Worm (Caenorhabditis elegans) whole organism, young adult: ENCODE results near the gene F54F2.6.

Experiments
- C06A6.2 ChIP-seq: fragments of 200-800 bp; sonication (Bioruptor generic); conservative IDR thresholded peaks from 2 replicates; pipeline ENCODE4 v1.3.6; 2022; ENCODE audit warnings: missing genetic modification characterization, missing compliant biosample characterization
- F33H1.4 ChIP-seq: fragments of 200-800 bp; sonication (Bioruptor generic); IDR thresholded peaks from 2 replicates; pipeline ENCODE4 v1.3.6; 2022; ENCODE audit warnings: missing genetic modification reagents, missing genetic modification characterization, missing compliant biosample characterization
- F37B4.10 ChIP-seq: fragments of 200-800 bp; sonication (Bioruptor generic); IDR thresholded peaks from 2 replicates; pipeline ENCODE4 v1.3.6; 2022; ENCODE audit warnings: missing genetic modification characterization, missing compliant biosample characterization
- F49E8.2 ChIP-seq: sonication (generic microtip); optimal IDR thresholded peaks from 3 replicates; lab custom pipeline; 2017; ENCODE audit warnings: missing genetic modification characterization, mild to moderate bottlenecking, missing compliant biosample characterization, antibody characterized with exemption, moderate library complexity; ENCODE audit not compliant: insufficient read depth
- F57C9.4 ChIP-seq: sonication (generic microtip); optimal IDR thresholded peaks from 2 replicates; lab custom pipeline; 2017; ENCODE audit warnings: mild to moderate bottlenecking, missing genetic modification characterization, missing compliant biosample characterization
- K12H6.12 ChIP-seq: fragments of 200-800 bp; sonication (Bioruptor generic); optimal IDR thresholded peaks from 2 replicates; lab custom pipeline; 2018; ENCODE audit warnings: mild to moderate bottlenecking, missing genetic modification characterization, missing compliant biosample characterization
- Y56A3A.18 ChIP-seq: fragments of 200-800 bp; sonication (Bioruptor generic); IDR thresholded peaks from 2 replicates; pipeline ENCODE4 v1.3.6; 2022; ENCODE audit warnings: missing genetic modification reagents, missing genetic modification characterization, missing compliant biosample characterization
- Y95B8A.8 ChIP-seq: fragments of 200-800 bp; sonication (Bioruptor generic); IDR thresholded peaks from 2 replicates; pipeline ENCODE4 v1.3.6; 2022; ENCODE audit warnings: missing genetic modification reagents, missing genetic modification characterization, missing compliant biosample characterization
- akir-1 ChIP-seq: fragments of 200-800 bp; sonication (Bioruptor generic); optimal IDR thresholded peaks from 2 replicates; lab custom pipeline; 2018; ENCODE audit warnings: mild to moderate bottlenecking, missing genetic modification characterization, moderate library complexity, missing compliant biosample characterization
- aptf-2 ChIP-seq: fragments of 200-800 bp; sonication (Bioruptor generic); conservative IDR thresholded peaks from 2 replicates; pipeline ENCODE4 v1.3.6; 2022; ENCODE audit warnings: missing genetic modification reagents, missing genetic modification characterization, missing compliant biosample characterization
- aptf-3 ChIP-seq: fragments of 200-800 bp; sonication (Bioruptor generic); IDR thresholded peaks from 2 replicates; pipeline ENCODE4 v1.3.6; 2022; ENCODE audit warnings: missing genetic modification characterization, missing compliant biosample characterization
- athp-1 ChIP-seq: sonication (generic microtip); optimal IDR thresholded peaks from 2 replicates; lab custom pipeline; 2017; ENCODE audit warnings: mild to moderate bottlenecking, missing genetic modification characterization, missing compliant biosample characterization
- attf-5 ChIP-seq: fragments of 200-800 bp; sonication (Bioruptor generic); optimal IDR thresholded peaks from 2 replicates; lab custom pipeline; 2018; ENCODE audit warnings: mild to moderate bottlenecking, missing genetic modification characterization, missing compliant biosample characterization
- bed-1 ChIP-seq: fragments of 200-800 bp; sonication (Bioruptor generic); IDR thresholded peaks from 2 replicates; pipeline ENCODE4 v1.3.6; 2022; ENCODE audit warnings: missing genetic modification reagents, missing genetic modification characterization, missing compliant biosample characterization
- bed-2 ChIP-seq: fragments of 200-800 bp; sonication (Bioruptor generic); IDR thresholded peaks from 2 replicates; pipeline ENCODE4 v1.3.6; 2022; ENCODE audit warnings: missing genetic modification reagents, missing genetic modification characterization, missing compliant biosample characterization
- cebp-1 ChIP-seq, 2 experiments: fragments of 200-800 bp in 1 of 2; sonication (Bioruptor generic) in 1 of 2; sonication (generic microtip) in 1 of 2; IDR thresholded peaks in 1 of 2; optimal IDR thresholded peaks in 1 of 2; 2 replicates each; pipeline versions ENCODE4 v1.3.6 to Lab custom; 2017 to 2022; ENCODE audit warnings: missing compliant biosample characterization in 2 of 2, missing genetic modification characterization in 2 of 2, mild to moderate bottlenecking in 1 of 2, missing genetic modification reagents in 1 of 2, moderate library complexity in 1 of 2
- ceh-100 ChIP-seq: fragments of 200-800 bp; sonication (Bioruptor generic); IDR thresholded peaks from 2 replicates; pipeline ENCODE4 v1.3.6; 2022; ENCODE audit warnings: missing genetic modification reagents, missing genetic modification characterization, missing compliant biosample characterization
- ceh-27 ChIP-seq: fragments of 200-800 bp; sonication (Bioruptor generic); optimal IDR thresholded peaks from 2 replicates; lab custom pipeline; 2018; ENCODE audit warnings: mild to moderate bottlenecking, missing genetic modification characterization, moderate library complexity, missing compliant biosample characterization
- ceh-91 ChIP-seq: fragments of 200-800 bp; sonication (Bioruptor generic); IDR thresholded peaks from 2 replicates; pipeline ENCODE4 v1.3.6; 2022; ENCODE audit warnings: missing genetic modification reagents, missing genetic modification characterization, missing compliant biosample characterization
- dox-1 ChIP-seq: fragments of 200-800 bp; sonication (Bioruptor generic); IDR thresholded peaks from 2 replicates; pipeline ENCODE4 v1.3.6; 2022; ENCODE audit warnings: missing genetic modification reagents, missing genetic modification characterization, missing compliant biosample characterization
- dpl-1 ChIP-seq: fragments of 150-350 bp; optimal IDR thresholded peaks from 2 replicates; lab custom pipeline; 2014; ENCODE audit warnings: missing biosample characterization, missing genetic modification reagents, missing genetic modification characterization
- efl-1 ChIP-seq: fragments of 150-350 bp; optimal IDR thresholded peaks from 2 replicates; lab custom pipeline; 2014; ENCODE audit warnings: missing biosample characterization, missing genetic modification reagents, missing genetic modification characterization
- egrh-3 ChIP-seq: fragments of 200-800 bp; sonication (Bioruptor generic); IDR thresholded peaks from 2 replicates; pipeline ENCODE4 v1.3.6; 2022; ENCODE audit warnings: missing genetic modification reagents, missing genetic modification characterization, missing compliant biosample characterization
- ekl-4 ChIP-seq: fragments of 200-800 bp; sonication (Bioruptor generic); IDR thresholded peaks from 2 replicates; pipeline ENCODE4 v1.3.6; 2022; ENCODE audit warnings: missing genetic modification reagents, missing genetic modification characterization, missing compliant biosample characterization
- him-1 ChIP-seq: sonication (generic microtip); optimal IDR thresholded peaks from 2 replicates; lab custom pipeline; 2016; ENCODE audit warnings: missing genotype, missing genetic modification reagents, missing genetic modification characterization, missing compliant biosample characterization
- hmg-1.2 ChIP-seq: fragments of 200-800 bp; sonication (Bioruptor generic); IDR thresholded peaks from 2 replicates; pipeline ENCODE4 v1.3.6; 2022; ENCODE audit warnings: missing genetic modification reagents, missing genetic modification characterization, missing compliant biosample characterization
- lin-40 ChIP-seq: sonication (generic microtip); optimal IDR thresholded peaks from 2 replicates; lab custom pipeline; 2016; ENCODE audit warnings: missing genetic modification characterization, mild to moderate bottlenecking, missing compliant biosample characterization, missing genotype, missing genetic modification reagents
- lir-1 ChIP-seq: fragments of 200-800 bp; sonication (Bioruptor generic); conservative IDR thresholded peaks from 2 replicates; pipeline ENCODE4 v1.3.6; 2022; ENCODE audit warnings: missing genetic modification reagents, missing genetic modification characterization, missing compliant biosample characterization
- lsl-1 ChIP-seq: fragments of 200-800 bp; sonication (Bioruptor generic); optimal IDR thresholded peaks from 2 replicates; lab custom pipeline; 2018; ENCODE audit warnings: mild to moderate bottlenecking, missing genetic modification characterization, moderate library complexity, missing compliant biosample characterization
- madf-10 ChIP-seq: sonication (generic microtip); optimal IDR thresholded peaks from 2 replicates; lab custom pipeline; 2016; ENCODE audit warnings: mild to moderate bottlenecking, missing genetic modification characterization, missing compliant biosample characterization
- madf-3 ChIP-seq: fragments of 200-800 bp; sonication (Bioruptor generic); IDR thresholded peaks from 2 replicates; pipeline ENCODE4 v1.3.6; 2022; ENCODE audit warnings: missing genetic modification reagents, missing genetic modification characterization, missing compliant biosample characterization
- mel-28 ChIP-seq: sonication (generic microtip); optimal IDR thresholded peaks from 2 replicates; lab custom pipeline; 2016; ENCODE audit warnings: borderline replicate concordance, mild to moderate bottlenecking, missing genetic modification characterization, missing compliant biosample characterization
- nhr-90 ChIP-seq: sonication (generic microtip); optimal IDR thresholded peaks from 2 replicates; lab custom pipeline; 2016; ENCODE audit warnings: missing genotype, mild to moderate bottlenecking, missing genetic modification characterization, missing compliant biosample characterization
- rpc-1 ChIP-seq, 2 experiments: fragments of 150-350 bp in 1 of 2; sonication (generic microtip) in 1 of 2; optimal IDR thresholded peaks; 2 replicates each; lab custom pipeline; 2014 to 2018; ENCODE audit warnings: missing biosample characterization in 1 of 2, missing genetic modification characterization in 1 of 2, missing genetic modification reagents in 1 of 2, missing genotype in 1 of 2
- sdz-38 ChIP-seq: sonication (generic microtip); optimal IDR thresholded peaks from 2 replicates; lab custom pipeline; 2016; ENCODE audit warnings: missing genotype, missing genetic modification characterization, missing compliant biosample characterization
- sea-2 ChIP-seq: fragments of 200-800 bp; sonication (Bioruptor generic); IDR thresholded peaks from 2 replicates; pipeline ENCODE4 v1.3.6; 2022; ENCODE audit warnings: missing genetic modification characterization, missing compliant biosample characterization
- snpc-1.1 ChIP-seq: sonication (generic microtip); optimal IDR thresholded peaks from 2 replicates; lab custom pipeline; 2017; ENCODE audit warnings: missing genetic modification characterization, mild to moderate bottlenecking, missing compliant biosample characterization, antibody characterized with exemption, moderate library complexity, missing genotype, missing genetic modification reagents; ENCODE audit not compliant: insufficient read depth
- snpc-1.3 ChIP-seq: sonication (generic microtip); optimal IDR thresholded peaks from 2 replicates; lab custom pipeline; 2017; ENCODE audit warnings: missing genetic modification characterization, mild to moderate bottlenecking, missing compliant biosample characterization, antibody characterized with exemption, moderate library complexity, missing genotype, missing genetic modification reagents; ENCODE audit not compliant: insufficient read depth
- snpc-3.4 ChIP-seq: sonication (generic microtip); optimal IDR thresholded peaks from 2 replicates; lab custom pipeline; 2017; ENCODE audit warnings: missing genetic modification characterization, mild to moderate bottlenecking, missing compliant biosample characterization, antibody characterized with exemption, moderate library complexity, missing genotype, missing genetic modification reagents
- snpc-4 ChIP-seq, 5 experiments: fragments of 150-350 bp in 1 of 5; sonication (generic microtip) in 4 of 5; optimal IDR thresholded peaks; 2 replicates each; lab custom pipeline; 2014 to 2018; ENCODE audit warnings: missing genetic modification characterization in 5 of 5, missing biosample characterization in 3 of 5, antibody characterized with exemption in 2 of 5, mild to moderate bottlenecking in 2 of 5, missing compliant biosample characterization in 2 of 5, missing genotype in 2 of 5, moderate library complexity in 2 of 5, missing genetic modification reagents in 1 of 5
- tbp1 ChIP-seq: fragments of 200-800 bp; sonication (Bioruptor generic); optimal IDR thresholded peaks from 2 replicates; lab custom pipeline; 2018; ENCODE audit warnings: mild to moderate bottlenecking, missing genetic modification characterization, missing compliant biosample characterization
- unc-62 ChIP-seq: fragments of 150-350 bp; optimal IDR thresholded peaks from 2 replicates; lab custom pipeline; 2014; ENCODE audit warnings: missing biosample characterization, missing genetic modification reagents, missing genetic modification characterization
- zfh-2 ChIP-seq: fragments of 200-800 bp; sonication (Bioruptor generic); conservative IDR thresholded peaks from 2 replicates; pipeline ENCODE4 v1.3.6; 2022; ENCODE audit warnings: missing genetic modification reagents, missing genetic modification characterization, missing compliant biosample characterization
- zim-3 ChIP-seq: sonication (generic microtip); optimal IDR thresholded peaks from 2 replicates; lab custom pipeline; 2017; ENCODE audit warnings: mild to moderate bottlenecking, missing genetic modification characterization, moderate library complexity, missing compliant biosample characterization
- ztf-22 ChIP-seq: fragments of 200-800 bp; sonication (Bioruptor generic); optimal IDR thresholded peaks from 2 replicates; lab custom pipeline; 2018; ENCODE audit warnings: mild to moderate bottlenecking, missing genetic modification characterization, moderate library complexity, missing compliant biosample characterization
- ztf-3 ChIP-seq: fragments of 200-800 bp; sonication (Bioruptor generic); optimal IDR thresholded peaks from 2 replicates; lab custom pipeline; 2018; ENCODE audit warnings: mild to moderate bottlenecking, missing genetic modification characterization, missing compliant biosample characterization
- ztf-6 ChIP-seq: fragments of 200-800 bp; sonication (Bioruptor generic); IDR thresholded peaks from 2 replicates; pipeline ENCODE4 v1.3.6; 2022; ENCODE audit warnings: missing genetic modification reagents, missing genetic modification characterization, missing compliant biosample characterization

Gene F54F2.6

DNA sequence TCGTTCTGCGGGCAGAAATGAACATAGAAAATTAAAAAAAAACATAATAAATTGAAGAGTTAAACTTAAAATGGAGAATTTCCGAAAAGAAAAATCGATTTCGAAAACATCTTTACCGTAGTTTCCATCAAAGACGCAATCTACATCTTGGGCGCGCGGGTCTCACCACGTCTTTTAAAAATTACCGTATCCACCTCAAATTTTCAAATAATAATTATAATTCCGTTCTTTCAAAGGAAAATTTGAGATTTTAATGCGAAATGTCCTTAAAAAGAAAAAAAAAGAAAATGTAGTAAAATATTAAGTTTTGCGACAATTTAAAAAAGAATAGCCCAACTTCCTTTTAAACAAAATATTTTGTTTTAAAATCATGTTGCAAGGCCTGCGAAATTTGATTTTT, 37.4 kb downstream of the F54F2.6 start (continued):
- TF ChIP-seq cebp-1 (GFP tag; IDR thresholded peaks at IDR 0.05; lab: Robert Waterston, UW) (no peak), cebp-1 (tag; optimal IDR thresholded peaks at IDR 0.05; lab: Kevin White, UChicago) (no peak), attf-5 (GFP tag; lab: Kevin White, UChicago) (no peak), F33H1.4 (GFP tag; lab: Robert Waterston, UW) (peak; percentile 84), snpc-1.1 (tag; lab: Kevin White, UChicago) (no peak), Y95B8A.8 (GFP tag; lab: Robert Waterston, UW) (no peak), F37B4.10 (GFP tag; lab: Robert Waterston, UW) (no peak), snpc-3.4 (no peak), aptf-2 (GFP tag; lab: Robert Waterston, UW) (no peak), sdz-38 (tag; lab: Kevin White, UChicago) (no peak), ztf-22 (GFP tag; lab: Kevin White, UChicago) (no peak), snpc-1.3 (tag; lab: Kevin White, UChicago) (peak; percentile 51), C06A6.2 (GFP tag; lab: Robert Waterston, UW) (no peak), ekl-4 (no peak), dox-1 (GFP tag; lab: Robert Waterston, UW) (no peak), unc-62 (GFP tag; lab: Kevin White, UChicago) (no peak), sea-2 (GFP tag; lab: Robert Waterston, UW) (no peak), zim-3 (tag; lab: Kevin White, UChicago) (no peak), rpc-1 (optimal IDR thresholded peaks at IDR 0.05; lab: Kevin White, UChicago) (no peak), rpc-1 (tag; optimal IDR thresholded peaks at IDR 0.05; lab: Kevin White, UChicago) (no peak), madf-3 (no peak), ceh-100 (no peak), nhr-90 (tag; lab: Kevin White, UChicago) (no peak), him-1 (tag; lab: Kevin White, UChicago) (no peak), bed-2 (GFP tag; lab: Robert Waterston, UW) (no peak), efl-1 (GFP tag; lab: Kevin White, UChicago) (no peak), aptf-3 (GFP tag; lab: Robert Waterston, UW) (no peak), F49E8.2 (tag; lab: Kevin White, UChicago) (peak; percentile 3), egrh-3 (no peak), lir-1 (GFP tag; lab: Robert Waterston, UW) (no peak), K12H6.12 (no peak), ztf-3 (no peak), ceh-27 (GFP tag; lab: Kevin White, UChicago) (no peak), lin-40 (tag; lab: Kevin White, UChicago) (no peak), bed-1 (GFP tag; lab: Robert Waterston, UW) (no peak), akir-1 (GFP tag; lab: Kevin White, UChicago) (no peak), snpc-4 (GFP tag; optimal IDR thresholded peaks at IDR 0.05; lab: Kevin White, UChicago) (no peak), snpc-4 (tag; optimal IDR thresholded peaks at IDR 0.05; lab: Kevin White, UChicago) (no peak), madf-10 (tag; lab: Kevin White, UChicago) (no peak), ceh-91 (GFP tag; lab: Robert Waterston, UW) (peak; percentile 36; the same call in 1 of the 2 replicates), zfh-2 (GFP tag; lab: Robert Waterston, UW) (no peak), lsl-1 (peak; percentile 89), ztf-6 (GFP tag; lab: Robert Waterston, UW) (no peak), F57C9.4 (no peak), mel-28 (no peak), dpl-1 (no peak), tbp1 (peak; percentile 17), hmg-1.2 (GFP tag; lab: Robert Waterston, UW) (no peak), athp-1 (tag; lab: Kevin White, UChicago) (no peak), Y56A3A.18 (GFP tag; lab: Robert Waterston, UW) (no peak)
